Fruit fly (Drosophila melanogaster): ENCODE results near the gene CG42816.
A peak's percentile ranks its signal among the peaks of the same experiment; 100 is the strongest.

The CG42816 gene

DNA sequence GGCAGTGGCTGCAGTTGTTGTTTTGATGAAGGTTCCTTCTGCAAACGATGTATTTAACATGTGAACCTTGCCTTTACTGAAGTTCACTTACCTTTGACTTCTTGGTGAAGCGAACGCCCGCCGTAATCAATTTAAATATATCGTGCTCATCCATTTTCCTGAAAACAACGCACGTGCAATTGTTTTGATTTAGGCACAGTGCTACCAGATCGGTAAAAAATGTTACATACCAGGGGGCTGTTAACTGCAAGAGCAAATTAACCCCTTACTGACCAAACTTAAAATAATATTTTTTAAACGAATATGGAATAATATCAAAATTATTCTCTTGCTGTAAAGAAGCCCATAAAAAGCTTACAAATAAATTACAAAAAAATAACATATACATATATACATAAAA is 7.1 kb upstream of the CG42816 start, which contains the start of gene ais (continued):
- TF ChIP-seq CG1792 (GFP tag; optimal IDR thresholded peaks at IDR 0.05), result no peak
- no peak for TF ChIP-seq CG34224 (GFP tag; IDR thresholded peaks at IDR 0.05; ENCODE audit: partially characterized antibody)
- TF ChIP-seq CG9876 (GFP tag; optimal IDR thresholded peaks at IDR 0.05), result no peak
- TF ChIP-seq CG3847 (GFP tag; IDR thresholded peaks at IDR 0.05), result peak; percentile 64; the same call in 1 of the 2 replicates
- TF ChIP-seq pita (GFP tag; optimal IDR thresholded peaks at IDR 0.05), result no peak
- peak; percentile 26 for TF ChIP-seq CG13624 (GFP tag; optimal IDR thresholded peaks at IDR 0.05)
- no peak for TF ChIP-seq CG15514 (GFP tag; optimal IDR thresholded peaks at IDR 0.05)
- no peak for TF ChIP-seq ara (GFP tag; IDR thresholded peaks at IDR 0.05)
- TF ChIP-seq dm (GFP tag; optimal IDR thresholded peaks at IDR 0.05), result peak; percentile 93
- no peak for TF ChIP-seq Ptx1 (GFP tag; IDR thresholded peaks at IDR 0.05)
- TF ChIP-seq Bgb (GFP tag; IDR thresholded peaks at IDR 0.05; ENCODE audit: partially characterized antibody), result no peak
- TF ChIP-seq bigmax (GFP tag; optimal IDR thresholded peaks at IDR 0.05), result no peak
- TF ChIP-seq CG10321 (GFP tag; IDR thresholded peaks at IDR 0.05), result no peak
- no peak for TF ChIP-seq bbx (GFP tag; IDR thresholded peaks at IDR 0.05; ENCODE audit: partially characterized antibody)
- no peak for TF ChIP-seq Dll (GFP tag; IDR thresholded peaks at IDR 0.05; ENCODE audit: partially characterized antibody)
- TF ChIP-seq zf30C (GFP tag; optimal IDR thresholded peaks at IDR 0.05), result no peak
- no peak for TF ChIP-seq cas (GFP tag; IDR thresholded peaks at IDR 0.05)
- no peak for TF ChIP-seq CG12299 (tag; optimal IDR thresholded peaks at IDR 0.05)
- TF ChIP-seq CG4730 (GFP tag; IDR thresholded peaks at IDR 0.05), result no peak
- peak; percentile 53 for TF ChIP-seq CG1603 (tag; optimal IDR thresholded peaks at IDR 0.05)
- no peak for TF ChIP-seq CG18764 (GFP tag; optimal IDR thresholded peaks at IDR 0.05)
- TF ChIP-seq lov (optimal IDR thresholded peaks at IDR 0.05), result no peak
- TF ChIP-seq lov (GFP tag; IDR thresholded peaks at IDR 0.05), result no peak
- TF ChIP-seq Rx (GFP tag; IDR thresholded peaks at IDR 0.05), result no peak
- TF ChIP-seq H2.0 (GFP tag; IDR thresholded peaks at IDR 0.05), result no peak
- TF ChIP-seq Dad (GFP tag; optimal IDR thresholded peaks at IDR 0.05), result no peak
- TF ChIP-seq CG12942 (GFP tag; optimal IDR thresholded peaks at IDR 0.05), result no peak
- no peak for TF ChIP-seq maf-S (GFP tag; optimal IDR thresholded peaks at IDR 0.05)
- no peak for TF ChIP-seq dmrt99B (tag; optimal IDR thresholded peaks at IDR 0.05)
- TF ChIP-seq C15 (GFP tag; IDR thresholded peaks at IDR 0.05), result no peak
- TF ChIP-seq CG9817 (tag; optimal IDR thresholded peaks at IDR 0.05), result peak; percentile 22
- no peak for TF ChIP-seq org-1 (GFP tag; optimal IDR thresholded peaks at IDR 0.05)
- TF ChIP-seq CG18011 (GFP tag; optimal IDR thresholded peaks at IDR 0.05), result no peak
- no peak for TF ChIP-seq croc (GFP tag; conservative IDR thresholded peaks at IDR 0.05)
- TF ChIP-seq CoRest (tag; optimal IDR thresholded peaks at IDR 0.05), result peak; percentile 29
- no peak for TF ChIP-seq da (GFP tag; optimal IDR thresholded peaks at IDR 0.05)
- TF ChIP-seq NfI (GFP tag; optimal IDR thresholded peaks at IDR 0.05), result peak; percentile 10

- TF ChIP-seq hb (GFP tag; IDR thresholded peaks at IDR 0.05; ENCODE audit: partially characterized antibody), result no peak
- peak; percentile 12 for TF ChIP-seq dmrt11E (tag; optimal IDR thresholded peaks at IDR 0.05)
- peak; percentile 2 for TF ChIP-seq CG9727 (GFP tag; optimal IDR thresholded peaks at IDR 0.05)
- TF ChIP-seq CG32772 (GFP tag; IDR thresholded peaks at IDR 0.05), result no peak
- peak; percentile 3 for TF ChIP-seq chn (GFP tag; optimal IDR thresholded peaks at IDR 0.05)
- no peak for TF ChIP-seq nerfin-2 (GFP tag; IDR thresholded peaks at IDR 0.05; ENCODE audit: partially characterized antibody)
- TF ChIP-seq lov (optimal IDR thresholded peaks at IDR 0.05), result no peak
- 0 out of 3 replicates have a peak, but pooled peaks have one; percentile 49 for TF ChIP-seq lov (GFP tag; IDR thresholded peaks at IDR 0.05)
- no peak for TF ChIP-seq yki (optimal IDR thresholded peaks at IDR 0.05)
- no peak for TF ChIP-seq CG32767 (GFP tag; IDR thresholded peaks at IDR 0.05)
- peak; percentile 31 for TF ChIP-seq CG1647 (GFP tag; optimal IDR thresholded peaks at IDR 0.05)
- TF ChIP-seq Bteb2 (GFP tag; optimal IDR thresholded peaks at IDR 0.05), result peak; percentile 16
- TF ChIP-seq Hsf (GFP tag; optimal IDR thresholded peaks at IDR 0.05), result peak; percentile 37
- peak; percentile 85 for TF ChIP-seq Lhr (GFP tag; optimal IDR thresholded peaks at IDR 0.05)
- TF ChIP-seq fd3F (GFP tag; optimal IDR thresholded peaks at IDR 0.05), result peak; percentile 33
- TF ChIP-seq CG11456 (GFP tag; IDR thresholded peaks at IDR 0.05), result peak; percentile 56; the same call in 1 of the 3 replicates
- TF ChIP-seq Myb (GFP tag; optimal IDR thresholded peaks at IDR 0.05), result peak; percentile 60
- TF ChIP-seq shn (GFP tag; optimal IDR thresholded peaks at IDR 0.05), result peak; percentile 52
- no peak for TF ChIP-seq E2f1 (GFP tag; IDR thresholded peaks at IDR 0.05)
Measured at dm6 chr3L:17802107-17802506, 4.7 kb upstream of the CG42816 start, which contains the start of gene NUCB1. TSS of gene NUCB1 (minus strand) at chr3L:17802279.

Measured in whole organism, embryonic.